Fruit fly (Drosophila melanogaster) whole organism, adult: ENCODE measurements around the gene CG10943.

Source experiments
- Mnt ChIP-seq: fragments of 200-800 bp; sonication (Bioruptor generic); optimal IDR thresholded peaks from 2 replicates; lab custom pipeline; 2016; ENCODE audit warnings: missing biosample characterization, mild to moderate bottlenecking, missing genetic modification characterization
- ovo ChIP-seq: fragments of 200-800 bp; sonication (Bioruptor generic); optimal IDR thresholded peaks from 2 replicates; lab custom pipeline; 2016; ENCODE audit warnings: missing biosample characterization, missing genetic modification characterization

DNA sequence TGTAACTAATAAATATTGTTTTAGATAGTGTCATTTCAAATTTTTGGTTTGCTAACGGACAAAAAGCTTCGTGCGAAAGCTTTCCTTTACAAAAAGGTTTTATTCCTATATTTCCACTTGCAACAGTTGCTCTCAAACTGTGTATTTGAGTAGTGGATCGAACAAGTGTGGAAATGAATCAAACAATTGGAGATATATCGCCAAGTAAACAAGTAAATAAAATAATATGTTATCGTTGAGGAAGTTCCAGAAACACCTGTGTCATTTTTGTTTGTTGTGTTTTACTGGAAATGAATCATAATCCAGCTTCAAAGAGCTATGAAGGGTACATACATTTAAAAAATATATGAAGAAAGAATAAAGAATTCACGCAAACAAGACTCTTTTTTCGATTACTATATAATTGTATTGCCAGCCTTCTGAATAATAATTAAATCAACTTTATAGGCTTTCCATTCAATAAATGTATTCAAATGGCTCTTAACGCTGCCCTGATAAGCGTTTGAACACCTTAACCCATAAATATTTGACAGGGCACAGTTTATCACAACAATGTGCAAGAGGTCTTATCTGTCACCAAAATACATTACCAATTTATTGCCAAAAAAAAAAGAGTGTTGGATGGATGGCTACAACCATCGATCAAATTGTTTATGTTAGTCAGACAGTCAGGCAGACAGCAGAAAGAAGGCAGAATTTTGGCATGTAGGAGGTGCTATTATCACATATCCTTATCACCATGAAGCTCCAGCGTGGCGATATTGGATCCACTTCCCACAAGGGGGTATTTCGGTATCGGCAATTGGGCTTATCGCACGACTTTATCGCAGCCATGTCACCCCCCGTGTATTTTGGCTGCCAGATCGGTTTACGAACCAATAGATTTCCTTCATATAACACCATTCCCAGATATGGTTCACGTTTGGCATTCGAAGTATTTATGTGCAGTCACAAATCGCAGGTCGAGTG, 26.9 kb downstream of the CG10943 start:
- no peak for TF ChIP-seq Mnt
- TF ChIP-seq ovo (GFP tag; lab: Kevin White, UChicago): no peak
